Worm (Caenorhabditis elegans) whole organism, L4 larva: ENCODE data around the gene W10G6.6.

ENCODE experiments used
- T26A8.4 ChIP-seq: fragments of 200-800 bp; sonication (Bioruptor generic); IDR thresholded peaks from 2 replicates; pipeline ENCODE4 v1.3.6; 2022; ENCODE audit warnings: missing genetic modification characterization, missing compliant biosample characterization
- aly-2 ChIP-seq: sonication (generic microtip); optimal IDR thresholded peaks from 2 replicates; lab custom pipeline; 2018; ENCODE audit warnings: missing biosample characterization, missing genetic modification characterization
- ceh-28 ChIP-seq: fragments of 150-350 bp; optimal IDR thresholded peaks from 2 replicates; lab custom pipeline; 2014; ENCODE audit warnings: missing biosample characterization, missing genetic modification reagents, missing genetic modification characterization
- lsy-2 ChIP-seq, 2 experiments: fragments of 150-350 bp in 1 of 2; sonication (generic microtip) in 1 of 2; optimal IDR thresholded peaks; 2 replicates each; lab custom pipeline; 2014 to 2017; ENCODE audit warnings: missing biosample characterization in 2 of 2, missing genetic modification characterization in 2 of 2
- nhr-28 ChIP-seq: fragments of 150-350 bp; optimal IDR thresholded peaks from 2 replicates; lab custom pipeline; 2014; ENCODE audit warnings: missing biosample characterization, missing genetic modification characterization
- sdz-12 ChIP-seq: fragments of 200-800 bp; sonication (Bioruptor generic); optimal IDR thresholded peaks from 2 replicates; lab custom pipeline; 2018; ENCODE audit warnings: mild to moderate bottlenecking, missing genetic modification characterization, missing compliant biosample characterization
- ztf-11 ChIP-seq: fragments of 150-350 bp; optimal IDR thresholded peaks from 2 replicates; lab custom pipeline; 2014; ENCODE audit warnings: missing biosample characterization, missing genetic modification characterization

DNA sequence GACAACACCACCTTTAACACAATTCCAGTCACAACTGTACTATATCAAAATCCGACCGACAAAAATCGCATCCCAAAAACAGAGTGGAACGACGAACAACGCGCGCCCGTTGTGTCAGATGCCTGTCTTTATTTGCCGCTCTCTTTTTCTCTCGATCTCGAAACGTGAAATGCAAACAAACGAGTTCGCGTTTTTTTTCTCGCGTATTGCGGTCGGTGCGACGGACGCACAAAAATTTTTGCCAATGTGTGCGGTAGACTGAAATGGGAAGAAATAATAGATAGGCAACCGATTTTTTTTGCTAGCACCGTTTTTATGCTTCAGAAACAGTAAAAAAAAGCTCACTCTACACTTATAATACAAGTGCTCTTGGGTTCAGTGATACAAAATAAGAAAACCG lies 46.5 kb upstream of the W10G6.6 start:
- TF ChIP-seq nhr-28 (peak; percentile 8), sdz-12 (GFP tag; lab: Kevin White, UChicago) (no peak), aly-2 (no peak), ceh-28 (no peak), lsy-2 (tag; optimal IDR thresholded peaks at IDR 0.05; lab: Kevin White, UChicago) (no peak), T26A8.4 (GFP tag; lab: Robert Waterston, UW) (no peak), ztf-11 (tag; lab: Kevin White, UChicago) (no peak)
